Worm (Caenorhabditis elegans): ENCODE measurements around the gene dhs-21.

The dhs-21 gene

ce11 chrV:12743778-12744502 lies 10.5 kb upstream of the dhs-21 start:
- TF ChIP-seq nhr-129 (tag; optimal IDR thresholded peaks at IDR 0.05) (no peak), nhr-11 (tag; optimal IDR thresholded peaks at IDR 0.05) (no peak), mbf-1 (tag; optimal IDR thresholded peaks at IDR 0.05) (no peak), blmp-1 (tag; optimal IDR thresholded peaks at IDR 0.05; ENCODE audit: insufficient read depth) (no peak), nhr-6 (tag; optimal IDR thresholded peaks at IDR 0.05) (no peak), peb-1 (tag; optimal IDR thresholded peaks at IDR 0.05) (no peak), nhr-25 (tag; optimal IDR thresholded peaks at IDR 0.05) (no peak), nhr-77 (tag; optimal IDR thresholded peaks at IDR 0.05) (no peak), egl-27 (tag; optimal IDR thresholded peaks at IDR 0.05) (no peak), ztf-4 (tag; optimal IDR thresholded peaks at IDR 0.05) (no peak), lsy-2 (tag; optimal IDR thresholded peaks at IDR 0.05) (no peak), nhr-237 (tag; optimal IDR thresholded peaks at IDR 0.05) (no peak), sma-3 (GFP tag; optimal IDR thresholded peaks at IDR 0.05) (no peak)

ce11 chrV:12741684-12742083 lies 8.2 kb upstream of the dhs-21 start, which contains the start of gene hrg-7:
Gene hrg-7, plus strand, starts transcription at chrV:12742041.
- peak; percentile 70 for TF ChIP-seq crh-2 (tag; optimal IDR thresholded peaks at IDR 0.05)
- TF ChIP-seq dmd-4 (tag; optimal IDR thresholded peaks at IDR 0.05) = no peak
- no peak for TF ChIP-seq C34F6.9 (tag; optimal IDR thresholded peaks at IDR 0.05)
- no peak for TF ChIP-seq nhr-25 (tag; optimal IDR thresholded peaks at IDR 0.05)
- TF ChIP-seq elt-1 (tag; optimal IDR thresholded peaks at IDR 0.05) = no peak
- no peak for TF ChIP-seq nhr-12 (tag; optimal IDR thresholded peaks at IDR 0.05)
- TF ChIP-seq nhr-237 (tag; optimal IDR thresholded peaks at IDR 0.05) = no peak
- TF ChIP-seq egl-27 (tag; optimal IDR thresholded peaks at IDR 0.05) = no peak
- peak; percentile 8 for TF ChIP-seq gmeb-1 (tag; optimal IDR thresholded peaks at IDR 0.05)
- no peak for TF ChIP-seq ceh-16 (tag; optimal IDR thresholded peaks at IDR 0.05)
- no peak for TF ChIP-seq unc-62 (GFP tag; optimal IDR thresholded peaks at IDR 0.05)
- TF ChIP-seq fos-1 (tag; optimal IDR thresholded peaks at IDR 0.05) = peak; percentile 82
- no peak for TF ChIP-seq nhr-10 (tag; optimal IDR thresholded peaks at IDR 0.05)
- TF ChIP-seq sma-3 (GFP tag; optimal IDR thresholded peaks at IDR 0.05) = no peak
- TF ChIP-seq ZK546.5 (tag; optimal IDR thresholded peaks at IDR 0.05) = no peak
- TF ChIP-seq nhr-23 (tag; optimal IDR thresholded peaks at IDR 0.05) = no peak
- no peak for TF ChIP-seq mab-5 (tag; optimal IDR thresholded peaks at IDR 0.05)
- TF ChIP-seq sma-9 (GFP tag; optimal IDR thresholded peaks at IDR 0.05) = peak; percentile 54
- TF ChIP-seq sma-9 (tag; optimal IDR thresholded peaks at IDR 0.05) = no peak
- TF ChIP-seq nhr-129 (tag; optimal IDR thresholded peaks at IDR 0.05) = peak; percentile 96
- TF ChIP-seq mdl-1 (tag; optimal IDR thresholded peaks at IDR 0.05) = no peak

- TF ChIP-seq nhr-23 (tag; optimal IDR thresholded peaks at IDR 0.05) (no peak), peb-1 (tag; optimal IDR thresholded peaks at IDR 0.05) (peak; percentile 71)
These were observed 2.8 kb upstream of the dhs-21 start, which contains the start of gene cky-1 for ce11 chrV:12736166-12736753. Gene cky-1, plus strand, starts transcription at chrV:12736703.

DNA sequence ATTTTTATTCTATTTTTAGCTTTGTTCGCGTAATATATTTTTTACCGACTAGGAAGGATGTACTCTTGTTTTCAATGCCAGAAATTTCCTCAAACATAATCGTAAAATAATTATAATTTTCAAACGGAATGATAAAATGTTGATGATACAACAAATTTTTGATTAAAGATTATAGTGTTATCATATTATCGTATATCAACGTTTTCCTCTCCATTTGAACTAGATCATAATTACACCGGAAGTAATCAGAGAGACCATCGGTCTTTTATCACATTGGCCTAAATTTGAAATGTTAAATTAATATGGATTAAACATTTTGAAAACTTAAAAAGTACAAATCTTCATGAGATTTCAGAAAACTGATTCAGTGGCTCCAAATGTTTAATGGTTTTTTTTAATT lies 711 bp downstream of the dhs-21 start:
- TF ChIP-seq sma-9 (GFP tag; optimal IDR thresholded peaks at IDR 0.05) (peak; percentile 46), sma-9 (tag; optimal IDR thresholded peaks at IDR 0.05) (no peak), crh-2 (tag; optimal IDR thresholded peaks at IDR 0.05) (peak; percentile 18), fos-1 (tag; optimal IDR thresholded peaks at IDR 0.05) (peak; percentile 62), nhr-12 (tag; optimal IDR thresholded peaks at IDR 0.05) (no peak)

DNA sequence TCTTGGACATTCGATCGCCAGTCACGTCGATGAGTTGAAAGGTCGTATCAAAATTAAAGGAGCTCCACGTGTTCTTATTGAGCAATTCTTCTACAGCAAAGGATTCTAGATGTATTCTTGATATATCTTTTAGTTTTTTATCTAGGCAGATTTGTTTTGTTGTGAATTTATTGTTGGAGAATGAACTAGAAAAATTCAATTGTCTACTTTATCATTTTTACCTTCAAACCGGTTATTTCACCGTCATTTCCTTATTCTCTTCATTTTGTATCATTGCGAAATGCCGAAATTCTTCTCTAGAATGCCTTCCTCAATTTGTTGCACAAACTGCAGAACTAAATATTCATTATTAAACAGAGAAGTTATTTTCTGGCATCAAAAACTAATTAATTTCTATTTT lies 4.2 kb downstream of the dhs-21 start, which contains the start of gene R11D1.10:
R11D1.10 (plus strand) TSS at position 301 of the 400 bp plus-strand sequence.
- no peak for TF ChIP-seq elt-1 (tag; optimal IDR thresholded peaks at IDR 0.05)
- TF ChIP-seq nhr-10 (tag; optimal IDR thresholded peaks at IDR 0.05) = no peak
- TF ChIP-seq unc-55 (GFP tag; optimal IDR thresholded peaks at IDR 0.05) = no peak
- TF ChIP-seq lin-11 (tag; optimal IDR thresholded peaks at IDR 0.05) = no peak
- TF ChIP-seq nhr-23 (tag; optimal IDR thresholded peaks at IDR 0.05) = no peak
- no peak for TF ChIP-seq sem-4 (tag; optimal IDR thresholded peaks at IDR 0.05)
- no peak for TF ChIP-seq C34F6.9 (tag; optimal IDR thresholded peaks at IDR 0.05)
- no peak for TF ChIP-seq nhr-237 (tag; optimal IDR thresholded peaks at IDR 0.05)
- no peak for TF ChIP-seq elt-3 (tag; optimal IDR thresholded peaks at IDR 0.05)
- no peak for TF ChIP-seq nhr-25 (tag; optimal IDR thresholded peaks at IDR 0.05)
- no peak for TF ChIP-seq mab-5 (tag; optimal IDR thresholded peaks at IDR 0.05)
- no peak for TF ChIP-seq egl-27 (tag; optimal IDR thresholded peaks at IDR 0.05)
- no peak for TF ChIP-seq ztf-4 (tag; optimal IDR thresholded peaks at IDR 0.05)
- TF ChIP-seq blmp-1 (tag; optimal IDR thresholded peaks at IDR 0.05; ENCODE audit: insufficient read depth) = no peak
- no peak for TF ChIP-seq ceh-82 (tag; optimal IDR thresholded peaks at IDR 0.05)
- no peak for TF ChIP-seq nhr-11 (tag; optimal IDR thresholded peaks at IDR 0.05)
- no peak for TF ChIP-seq ama-1 (optimal IDR thresholded peaks at IDR 0.05)
- TF ChIP-seq R02D3.7 (tag; optimal IDR thresholded peaks at IDR 0.05) = no peak

All from whole organism, L2 larva.